Worm (Caenorhabditis elegans) whole organism, mixed stage, embryonic: ENCODE data around the gene aakg-5.

Experiments
- ceh-39 ChIP-seq: fragments of 150-350 bp; optimal IDR thresholded peaks from 2 replicates; lab custom pipeline; 2014; ENCODE audit warnings: missing biosample characterization, missing genetic modification characterization
- elt-1 ChIP-seq: sonication (generic microtip); optimal IDR thresholded peaks from 2 replicates; lab custom pipeline; 2017; ENCODE audit warnings: missing genetic modification characterization, mild to moderate bottlenecking, missing compliant biosample characterization, antibody characterized with exemption, moderate library complexity, borderline replicate concordance; ENCODE audit not compliant: insufficient read depth
- elt-3 ChIP-seq: fragments of 150-350 bp; optimal IDR thresholded peaks from 2 replicates; lab custom pipeline; 2014; ENCODE audit warnings: missing biosample characterization, missing genetic modification characterization
- nhr-237 ChIP-seq: fragments of 150-350 bp; optimal IDR thresholded peaks from 2 replicates; lab custom pipeline; 2014; ENCODE audit warnings: missing biosample characterization, missing genetic modification characterization

DNA sequence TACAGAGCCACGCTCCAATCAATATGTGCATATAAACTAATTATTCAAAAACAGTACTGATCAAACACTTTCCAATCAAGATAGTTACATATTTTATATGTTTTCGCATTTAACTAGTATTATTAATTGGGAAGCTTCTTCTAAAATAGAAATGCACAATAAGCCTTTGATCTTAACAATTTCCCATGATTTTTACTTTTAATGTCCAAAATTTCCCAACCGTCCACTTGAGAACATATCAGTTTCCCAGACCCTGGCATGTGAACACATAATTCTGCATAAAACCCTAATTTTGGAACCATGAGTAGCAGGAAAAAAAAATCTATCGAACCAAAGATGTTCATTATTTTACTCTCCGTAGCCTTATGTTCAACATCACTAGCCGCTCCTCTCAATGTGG is 1.5 kb upstream of the aakg-5 start, which contains the start of gene R53.8:
- no peak for TF ChIP-seq elt-1 (tag; lab: Kevin White, UChicago)
- no peak for TF ChIP-seq ceh-39 (tag; lab: Kevin White, UChicago)
- no peak for TF ChIP-seq nhr-237 (tag; lab: Kevin White, UChicago)
- TF ChIP-seq elt-3 = no peak
